Fruit fly (Drosophila melanogaster): ENCODE measurements around the gene CG11076.

The CG11076 gene

DNA sequence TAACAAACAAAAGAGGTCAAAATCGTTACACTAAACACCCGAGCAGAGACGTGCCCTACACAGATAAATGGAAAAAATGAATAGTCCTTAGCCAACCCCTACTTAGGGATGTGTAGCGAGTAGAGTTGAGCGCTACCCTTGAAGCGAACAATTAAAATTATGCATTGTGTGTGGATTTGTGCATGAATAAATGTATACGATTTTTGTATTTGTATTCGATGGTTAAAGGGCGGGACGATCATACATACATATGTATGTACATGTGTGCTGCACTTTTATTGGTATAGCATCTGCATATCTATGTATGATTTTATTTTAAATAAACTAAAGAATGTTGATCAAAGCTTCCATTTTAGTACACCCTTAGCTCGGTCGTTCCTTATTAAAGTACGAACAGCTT lies 50.4 kb downstream of the CG11076 start (continued):
- TF ChIP-seq D19B (GFP tag; optimal IDR thresholded peaks at IDR 0.05) (no peak), pros (GFP tag; optimal IDR thresholded peaks at IDR 0.05) (peak; percentile 56), Hey (tag; optimal IDR thresholded peaks at IDR 0.05) (no peak), CkIIα-i1 (GFP tag; IDR thresholded peaks at IDR 0.05) (no peak), CG6175 (GFP tag; IDR thresholded peaks at IDR 0.05) (no peak), pb (GFP tag; optimal IDR thresholded peaks at IDR 0.05) (no peak), CG12659 (GFP tag; optimal IDR thresholded peaks at IDR 0.05) (no peak), CG15479 (GFP tag; optimal IDR thresholded peaks at IDR 0.05) (peak; percentile 49), CG33557 (GFP tag; optimal IDR thresholded peaks at IDR 0.05) (no peak), chinmo (GFP tag; IDR thresholded peaks at IDR 0.05; ENCODE audit: partially characterized antibody) (no peak), jing (GFP tag; optimal IDR thresholded peaks at IDR 0.05) (no peak), esg (GFP tag; conservative IDR thresholded peaks at IDR 0.05) (no peak), CG31365 (tag; optimal IDR thresholded peaks at IDR 0.05) (no peak), CG8281 (tag; optimal IDR thresholded peaks at IDR 0.05) (no peak), CG14441 (GFP tag; IDR thresholded peaks at IDR 0.05) (no peak), cg (GFP tag; optimal IDR thresholded peaks at IDR 0.05) (peak; percentile 50), unpg (GFP tag; optimal IDR thresholded peaks at IDR 0.05) (no peak), CG8924 (tag; optimal IDR thresholded peaks at IDR 0.05) (peak; percentile 23), tll (GFP tag; optimal IDR thresholded peaks at IDR 0.05) (peak in 1 of 2 experiments; percentile 2), CG11504 (tag; optimal IDR thresholded peaks at IDR 0.05) (no peak), Lhr (GFP tag; optimal IDR thresholded peaks at IDR 0.05) (no peak), Usf (GFP tag; optimal IDR thresholded peaks at IDR 0.05) (no peak), CG7928 (GFP tag; optimal IDR thresholded peaks at IDR 0.05) (no peak), CG8388 (GFP tag; optimal IDR thresholded peaks at IDR 0.05) (no peak), CG12219 (GFP tag; optimal IDR thresholded peaks at IDR 0.05) (no peak), CG2202 (tag; optimal IDR thresholded peaks at IDR 0.05) (no peak), peb (GFP tag; IDR thresholded peaks at IDR 0.05) (no peak), fd96Cb (tag; optimal IDR thresholded peaks at IDR 0.05) (no peak), en (GFP tag; optimal IDR thresholded peaks at IDR 0.05) (no peak), CG7987 (GFP tag; optimal IDR thresholded peaks at IDR 0.05) (no peak), eyg (GFP tag; optimal IDR thresholded peaks at IDR 0.05) (no peak), Hand (GFP tag; optimal IDR thresholded peaks at IDR 0.05) (no peak), cwo (GFP tag; optimal IDR thresholded peaks at IDR 0.05) (no peak), CG31224 (GFP tag; IDR thresholded peaks at IDR 0.05) (no peak), HLH3B (GFP tag; IDR thresholded peaks at IDR 0.05) (no peak), Dip2 (GFP tag; IDR thresholded peaks at IDR 0.05) (no peak), CG13424 (tag; optimal IDR thresholded peaks at IDR 0.05) (no peak), Ets97D (GFP tag; optimal IDR thresholded peaks at IDR 0.05) (no peak), Ada2b (GFP tag; IDR thresholded peaks at IDR 0.05) (no peak), zen2 (GFP tag; IDR thresholded peaks at IDR 0.05; ENCODE audit: partially characterized antibody) (no peak), CG11085 (GFP tag; IDR thresholded peaks at IDR 0.05) (no peak), bbx (GFP tag; IDR thresholded peaks at IDR 0.05; ENCODE audit: partially characterized antibody) (0 out of 2 replicates have a peak, but pooled peaks have one; percentile 23), D19A (tag; optimal IDR thresholded peaks at IDR 0.05) (no peak), sr (GFP tag; IDR thresholded peaks at IDR 0.05) (no peak)

Data from whole organism, embryonic.